Fruit fly (Drosophila melanogaster) whole organism, embryonic: ENCODE measurements around the gene CG31224.

Experiments used
- Ada2b ChIP-seq: fragments of 200-800 bp; sonication (Bioruptor generic); IDR thresholded peaks from 2 replicates; pipeline ENCODE4 v1.3.6; 2022; ENCODE audit warnings: missing biosample characterization, missing genetic modification characterization
- Atf6 ChIP-seq: fragments of 200-800 bp; sonication (Bioruptor generic); IDR thresholded peaks from 2 replicates; pipeline ENCODE4 v1.3.6; 2022; ENCODE audit warnings: missing biosample characterization, missing genetic modification characterization
- Awh ChIP-seq: fragments of 200-800 bp; sonication (Bioruptor generic); IDR thresholded peaks from 2 replicates; pipeline ENCODE4, ENCODE4 v1.3.6; 2022; ENCODE audit warnings: missing biosample characterization, missing genetic modification characterization
- CG10431 ChIP-seq: fragments of 200-800 bp; sonication (Bioruptor generic); optimal IDR thresholded peaks from 3 replicates; lab custom pipeline; 2018; ENCODE audit warnings: missing biosample characterization, mild to moderate bottlenecking, missing genetic modification characterization
- CG11093 ChIP-seq: fragments of 200-800 bp; sonication (Bioruptor generic); IDR thresholded peaks from 3 replicates; pipeline ENCODE4 v1.3.6; 2022; ENCODE audit warnings: missing biosample characterization, missing genetic modification characterization
- CG13894 ChIP-seq: fragments of 200-800 bp; sonication (Bioruptor generic); optimal IDR thresholded peaks from 3 replicates; lab custom pipeline; 2018; ENCODE audit warnings: missing biosample characterization, mild to moderate bottlenecking, missing genetic modification characterization, moderate library complexity
- CG14710 ChIP-seq: fragments of 200-800 bp; sonication (Bioruptor generic); optimal IDR thresholded peaks from 3 replicates; lab custom pipeline; 2019; ENCODE audit warnings: missing biosample characterization, mild to moderate bottlenecking, missing genetic modification characterization, moderate library complexity
- CG16779 ChIP-seq: fragments of 200-800 bp; sonication (Bioruptor generic); IDR thresholded peaks from 2 replicates; pipeline ENCODE4 v1.3.6; 2022; ENCODE audit warnings: missing biosample characterization, missing genetic modification characterization
- CG18476 ChIP-seq: fragments of 200-800 bp; sonication (Bioruptor generic); optimal IDR thresholded peaks from 2 replicates; lab custom pipeline; 2016; ENCODE audit warnings: missing biosample characterization, mild to moderate bottlenecking, missing genetic modification characterization
- CG2129 ChIP-seq: fragments of 200-800 bp; sonication (Bioruptor generic); IDR thresholded peaks from 2 replicates; pipeline ENCODE4 v1.3.6; 2022; ENCODE audit warnings: missing biosample characterization, missing genetic modification characterization; ENCODE audit not compliant: partially characterized antibody
- CG2202 ChIP-seq: fragments of 200-800 bp; sonication (Bioruptor generic); optimal IDR thresholded peaks from 2 replicates; lab custom pipeline; 2018; ENCODE audit warnings: missing biosample characterization, mild to moderate bottlenecking, missing genetic modification characterization
- CG32532 ChIP-seq: fragments of 200-800 bp; sonication (Bioruptor generic); IDR thresholded peaks from 2 replicates; pipeline ENCODE4 v1.3.6; 2022; ENCODE audit warnings: missing biosample characterization, missing genetic modification characterization
- CG32767 ChIP-seq: fragments of 200-800 bp; sonication (Bioruptor generic); IDR thresholded peaks from 2 replicates; pipeline ENCODE4 v1.3.6; 2022; ENCODE audit warnings: missing biosample characterization, missing genetic modification characterization
- CG4328 ChIP-seq: fragments of 200-800 bp; sonication (Bioruptor generic); optimal IDR thresholded peaks from 3 replicates; lab custom pipeline; 2017; ENCODE audit warnings: missing biosample characterization, missing genetic modification reagents, missing genetic modification characterization
- CG4820 ChIP-seq: fragments of 200-800 bp; sonication (Bioruptor generic); optimal IDR thresholded peaks from 3 replicates; lab custom pipeline; 2016; ENCODE audit warnings: missing biosample characterization, missing genetic modification characterization
- CG4854 ChIP-seq: fragments of 200-800 bp; sonication (Bioruptor generic); optimal IDR thresholded peaks from 2 replicates; lab custom pipeline; 2016; ENCODE audit warnings: missing biosample characterization, missing genetic modification characterization, inconsistent platforms
- CG6683 ChIP-seq: fragments of 200-800 bp; sonication (Bioruptor generic); optimal IDR thresholded peaks from 2 replicates; lab custom pipeline; 2017; ENCODE audit warnings: missing biosample characterization, mild to moderate bottlenecking, missing genetic modification characterization, missing genetic modification reagents
- CG6854 ChIP-seq: fragments of 200-800 bp; sonication (Bioruptor generic); optimal IDR thresholded peaks from 3 replicates; lab custom pipeline; 2017; ENCODE audit warnings: missing biosample characterization, mild to moderate bottlenecking, missing genetic modification characterization
- CG8281 ChIP-seq: fragments of 200-800 bp; sonication (Bioruptor generic); optimal IDR thresholded peaks from 2 replicates; lab custom pipeline; 2018; ENCODE audit warnings: missing biosample characterization, mild to moderate bottlenecking, missing genetic modification characterization, moderate library complexity
- CG8924 ChIP-seq: fragments of 200-800 bp; optimal IDR thresholded peaks from 3 replicates; lab custom pipeline; 2019; ENCODE audit warnings: missing biosample characterization, mild to moderate bottlenecking, missing genetic modification characterization, moderate library complexity
- CG8944 ChIP-seq: fragments of 200-800 bp; sonication (Bioruptor generic); optimal IDR thresholded peaks from 3 replicates; lab custom pipeline; 2016; ENCODE audit warnings: missing biosample characterization, missing genetic modification characterization
- Camta ChIP-seq: fragments of 200-800 bp; sonication (Bioruptor generic); optimal IDR thresholded peaks from 2 replicates; lab custom pipeline; 2016; ENCODE audit warnings: missing biosample characterization, missing genetic modification characterization
- D ChIP-seq, 2 experiments: fragments of 200-800 bp in 1 of 2; fragments of >200 bp in 1 of 2; sonication (Bioruptor generic) in 1 of 2; optimal IDR thresholded peaks; 2 replicates in 1 of 2; 3 replicates in 1 of 2; lab custom pipeline; 2017; ENCODE audit warnings: mild to moderate bottlenecking in 1 of 2, missing biosample characterization in 1 of 2, missing genetic modification characterization in 1 of 2, missing genetic modification reagents in 1 of 2
- Dip2 ChIP-seq: fragments of 200-800 bp; sonication (Bioruptor generic); IDR thresholded peaks from 2 replicates; pipeline ENCODE4 v1.3.6; 2022; ENCODE audit warnings: missing biosample characterization, missing genetic modification characterization
- Eip74EF ChIP-seq, 2 experiments: fragments of 200-800 bp in 1 of 2; fragments of >200 bp in 1 of 2; sonication (Bioruptor generic) in 1 of 2; optimal IDR thresholded peaks; 2 replicates each; lab custom pipeline; 2017 to 2019; ENCODE audit warnings: missing biosample characterization in 2 of 2, missing genetic modification characterization in 2 of 2, mild to moderate bottlenecking in 1 of 2, moderate library complexity in 1 of 2
- Elba2 ChIP-seq: fragments of 200-800 bp; sonication (Bioruptor generic); optimal IDR thresholded peaks from 3 replicates; lab custom pipeline; 2016; ENCODE audit warnings: missing biosample characterization, missing genetic modification characterization
- Jarid2 ChIP-seq: fragments of 200-800 bp; sonication (Bioruptor generic); optimal IDR thresholded peaks from 3 replicates; lab custom pipeline; 2017; ENCODE audit warnings: mild to moderate bottlenecking, missing biosample characterization, missing genetic modification reagents, missing genetic modification characterization
- Lim3 ChIP-seq: fragments of 200-800 bp; sonication (Bioruptor generic); IDR thresholded peaks from 2 replicates; pipeline ENCODE4 v1.3.6; 2022; ENCODE audit warnings: missing biosample characterization, missing genetic modification characterization
- Max ChIP-seq: fragments of 200-800 bp; sonication (Bioruptor generic); optimal IDR thresholded peaks from 2 replicates; lab custom pipeline; 2016; ENCODE audit warnings: missing biosample characterization, mild to moderate bottlenecking, missing genetic modification characterization
- NC2α ChIP-seq: fragments of 200-800 bp; sonication (Bioruptor generic); optimal IDR thresholded peaks from 2 replicates; lab custom pipeline; 2016; ENCODE audit warnings: missing biosample characterization, missing genetic modification characterization
- Nf-YA ChIP-seq: fragments of 200-800 bp; sonication (Bioruptor generic); IDR thresholded peaks from 2 replicates; pipeline ENCODE4 v1.3.6; 2022; ENCODE audit warnings: missing biosample characterization, missing genetic modification characterization
- Opbp ChIP-seq: fragments of 200-800 bp; sonication (Bioruptor generic); IDR thresholded peaks from 3 replicates; pipeline ENCODE4 v1.3.6; 2022; ENCODE audit warnings: missing biosample characterization, missing genetic modification characterization; ENCODE audit not compliant: partially characterized antibody
- Rfx ChIP-seq: fragments of 200-800 bp; sonication (Bioruptor generic); IDR thresholded peaks from 2 replicates; pipeline ENCODE4 v1.3.6; 2022; ENCODE audit warnings: missing biosample characterization, missing genetic modification characterization
- Sox102F ChIP-seq: fragments of 200-800 bp; sonication (Bioruptor generic); optimal IDR thresholded peaks from 2 replicates; lab custom pipeline; 2018; ENCODE audit warnings: missing biosample characterization, mild to moderate bottlenecking, missing genetic modification characterization, moderate library complexity
- Sry-δ ChIP-seq: fragments of 200-800 bp; sonication (Bioruptor generic); optimal IDR thresholded peaks from 2 replicates; lab custom pipeline; 2016; ENCODE audit warnings: missing biosample characterization, missing genetic modification characterization
- az2 ChIP-seq: fragments of 200-800 bp; sonication (Bioruptor generic); optimal IDR thresholded peaks from 3 replicates; lab custom pipeline; 2016; ENCODE audit warnings: missing biosample characterization, missing genetic modification characterization
- bigmax ChIP-seq: fragments of 200-800 bp; sonication (Bioruptor generic); optimal IDR thresholded peaks from 2 replicates; lab custom pipeline; 2018; ENCODE audit warnings: missing biosample characterization, mild to moderate bottlenecking, missing genetic modification characterization
- chif ChIP-seq, 2 experiments: fragments of 200-800 bp; sonication (Bioruptor generic); optimal IDR thresholded peaks; 3 replicates each; lab custom pipeline; 2016; ENCODE audit warnings: missing biosample characterization in 2 of 2, missing genetic modification characterization in 2 of 2
- chn ChIP-seq: fragments of 200-800 bp; sonication (Bioruptor generic); optimal IDR thresholded peaks from 2 replicates; lab custom pipeline; 2016; ENCODE audit warnings: missing biosample characterization, missing genetic modification characterization
- ci ChIP-seq: fragments of 200-800 bp; sonication (Bioruptor generic); IDR thresholded peaks from 3 replicates; pipeline ENCODE4 v1.3.6; 2022; ENCODE audit warnings: missing biosample characterization, missing genetic modification characterization
- ftz-f1 ChIP-seq: fragments of 200-800 bp; sonication (Bioruptor generic); optimal IDR thresholded peaks from 2 replicates; lab custom pipeline; 2016; ENCODE audit warnings: missing biosample characterization, missing genetic modification characterization
- gfzf ChIP-seq: fragments of 200-800 bp; sonication (Bioruptor generic); optimal IDR thresholded peaks from 2 replicates; lab custom pipeline; 2016; ENCODE audit warnings: missing biosample characterization, mild to moderate bottlenecking, missing genetic modification characterization, moderate library complexity
- h ChIP-seq: fragments of >200 bp; optimal IDR thresholded peaks from 2 replicates; lab custom pipeline; 2017
- pb ChIP-seq: fragments of 200-800 bp; sonication (Bioruptor generic); optimal IDR thresholded peaks from 3 replicates; lab custom pipeline; 2016; ENCODE audit warnings: missing biosample characterization, missing genetic modification characterization
- salm ChIP-seq: fragments of 200-800 bp; sonication (Bioruptor generic); optimal IDR thresholded peaks from 2 replicates; lab custom pipeline; 2018; ENCODE audit warnings: missing biosample characterization, mild to moderate bottlenecking, missing genetic modification characterization
- sc ChIP-seq, 3 experiments: fragments of >200 bp in 2 of 3; fragments of 200-800 bp in 1 of 3; sonication (Bioruptor generic) in 1 of 3; optimal IDR thresholded peaks; 2 replicates in 2 of 3; 3 replicates in 1 of 3; lab custom pipeline; 2017; ENCODE audit warnings: mild to moderate bottlenecking in 1 of 3, missing biosample characterization in 1 of 3, missing genetic modification characterization in 1 of 3, missing genetic modification reagents in 1 of 3
- sisA ChIP-seq: fragments of 200-800 bp; sonication (Bioruptor generic); IDR thresholded peaks from 2 replicates; pipeline ENCODE4 v1.3.6; 2022; ENCODE audit warnings: missing biosample characterization, missing genetic modification characterization
- vnd ChIP-seq: fragments of 200-800 bp; sonication (Bioruptor generic); IDR thresholded peaks from 3 replicates; pipeline ENCODE4 v1.3.6; 2022; ENCODE audit warnings: missing biosample characterization, missing genetic modification characterization; ENCODE audit not compliant: partially characterized antibody
- yki ChIP-seq: fragments of >200 bp; optimal IDR thresholded peaks from 3 replicates; lab custom pipeline; 2018

Gene CG31224

dm6 chr3R:18658945-18659642 lies at the start of gene CG31224, which contains the start of gene CstF64 (continued):
- TF ChIP-seq Opbp (GFP tag; lab: Robert Waterston, UW) (0 out of 3 replicates have a peak, but pooled peaks have one; percentile 36), h (no peak), CG32532 (GFP tag; lab: Robert Waterston, UW) (peak; percentile 86), vnd (no peak), Jarid2 (GFP tag; lab: Kevin White, UChicago) (no peak), CG2202 (tag; lab: Kevin White, UChicago) (peak; percentile 67), ci (GFP tag; lab: Robert Waterston, UW) (peak; percentile 85), Atf6 (peak; percentile 73), gfzf (GFP tag; lab: Kevin White, UChicago) (peak; percentile 55), CG13894 (tag; lab: Kevin White, UChicago) (no peak), CG32767 (peak; percentile 66; the same call in 1 of the 2 replicates), Awh (GFP tag; lab: Robert Waterston, UW) (peak; percentile 74; the same call in 1 of the 2 replicates), CG6683 (peak; percentile 59), D (optimal IDR thresholded peaks at IDR 0.05; lab: Kevin White, UChicago) (no peak), D (GFP tag; optimal IDR thresholded peaks at IDR 0.05; lab: Kevin White, UChicago) (peak; percentile 67), sisA (GFP tag; lab: Robert Waterston, UW) (peak; percentile 78), Camta (GFP tag; lab: Kevin White, UChicago) (peak; percentile 84), CG6854 (peak; percentile 27), pb (GFP tag; lab: Kevin White, UChicago) (peak; percentile 82), bigmax (GFP tag; lab: Kevin White, UChicago) (no peak), Rfx (GFP tag; lab: Robert Waterston, UW) (peak; percentile 87), Eip74EF (GFP tag; optimal IDR thresholded peaks at IDR 0.05; lab: Kevin White, UChicago) (peak in 1 of 2 experiments; percentile 6), CG11093 (GFP tag; lab: Robert Waterston, UW) (peak; percentile 73; the same call in 2 of the 3 replicates), CG2129 (GFP tag; lab: Robert Waterston, UW) (no peak), CG10431 (GFP tag; lab: Kevin White, UChicago) (peak; percentile 46), NC2α (GFP tag; lab: Kevin White, UChicago) (peak; percentile 69), Sry-δ (GFP tag; lab: Kevin White, UChicago) (peak; percentile 75), chif (GFP tag; optimal IDR thresholded peaks at IDR 0.05; lab: Kevin White, UChicago) (peak; percentile 87 to 88), CG4854 (GFP tag; lab: Kevin White, UChicago) (peak; percentile 85), CG14710 (tag; lab: Kevin White, UChicago) (peak; percentile 89), ftz-f1 (GFP tag; lab: Kevin White, UChicago) (peak; percentile 89), Ada2b (GFP tag; lab: Robert Waterston, UW) (peak; percentile 76), az2 (GFP tag; lab: Kevin White, UChicago) (peak; percentile 83), CG8944 (GFP tag; lab: Kevin White, UChicago) (peak; percentile 90), CG16779 (GFP tag; lab: Robert Waterston, UW) (no peak), sc (optimal IDR thresholded peaks at IDR 0.05; lab: Kevin White, UChicago) (no peak), sc (GFP tag; optimal IDR thresholded peaks at IDR 0.05; lab: Kevin White, UChicago) (peak; percentile 74), Nf-YA (no peak), CG4820 (peak; percentile 79), Max (GFP tag; lab: Kevin White, UChicago) (peak; percentile 80), Sox102F (GFP tag; lab: Kevin White, UChicago) (peak; percentile 84), Elba2 (GFP tag; lab: Kevin White, UChicago) (peak; percentile 67), Lim3 (GFP tag; lab: Robert Waterston, UW) (no peak), chn (GFP tag; lab: Kevin White, UChicago) (peak; percentile 91), CG8924 (tag; lab: Kevin White, UChicago) (peak; percentile 70), Dip2 (GFP tag; lab: Robert Waterston, UW) (no peak), yki (lab: Kevin White, UChicago) (no peak), CG8281 (tag; lab: Kevin White, UChicago) (no peak), salm (peak; percentile 36), CG18476 (peak; percentile 83), CG4328 (GFP tag; lab: Kevin White, UChicago) (peak; percentile 68)
